Worm (Caenorhabditis elegans) whole organism, late embryonic: Measurements from ENCODE around the gene F57B9.1.

Experiments
- ama-1 ChIP-seq: fragments of 150-350 bp; optimal IDR thresholded peaks from 2 replicates; lab custom pipeline; 2014
- ceh-14 ChIP-seq: sonication (generic microtip); optimal IDR thresholded peaks from 2 replicates; lab custom pipeline; 2016; ENCODE audit warnings: missing genotype, missing genetic modification characterization, missing compliant biosample characterization
- ceh-34 ChIP-seq: sonication (generic microtip); optimal IDR thresholded peaks from 2 replicates; lab custom pipeline; 2016; ENCODE audit warnings: mild to moderate bottlenecking, missing genetic modification characterization, missing compliant biosample characterization
- dve-1 ChIP-seq: sonication (generic microtip); optimal IDR thresholded peaks from 2 replicates; lab custom pipeline; 2017; ENCODE audit warnings: antibody characterized with exemption, mild to moderate bottlenecking, missing genetic modification characterization, missing compliant biosample characterization
- elt-2 ChIP-seq: sonication (generic microtip); optimal IDR thresholded peaks from 2 replicates; lab custom pipeline; 2016; ENCODE audit warnings: missing genetic modification reagents, missing genetic modification characterization, missing compliant biosample characterization
- hlh-30 ChIP-seq: sonication (generic microtip); optimal IDR thresholded peaks from 2 replicates; lab custom pipeline; 2017; ENCODE audit warnings: antibody characterized with exemption, missing genetic modification characterization, missing compliant biosample characterization; ENCODE audit not compliant: insufficient read depth
- nfya-1 ChIP-seq: sonication (generic microtip); optimal IDR thresholded peaks from 2 replicates; lab custom pipeline; 2017; ENCODE audit warnings: missing genetic modification characterization, mild to moderate bottlenecking, missing compliant biosample characterization, antibody characterized with exemption, moderate library complexity
- nhr-11 ChIP-seq: fragments of 150-350 bp; optimal IDR thresholded peaks from 2 replicates; lab custom pipeline; 2014; ENCODE audit warnings: missing biosample characterization, missing genetic modification characterization
- pha-2 ChIP-seq: sonication (generic microtip); optimal IDR thresholded peaks from 2 replicates; lab custom pipeline; 2017; ENCODE audit warnings: mild to moderate bottlenecking, missing genetic modification characterization, missing compliant biosample characterization
- pha-4 ChIP-seq: fragments of 150-350 bp; optimal IDR thresholded peaks from 2 replicates; lab custom pipeline; 2018; ENCODE audit warnings: missing biosample characterization, missing genetic modification reagents, missing genetic modification characterization

DNA sequence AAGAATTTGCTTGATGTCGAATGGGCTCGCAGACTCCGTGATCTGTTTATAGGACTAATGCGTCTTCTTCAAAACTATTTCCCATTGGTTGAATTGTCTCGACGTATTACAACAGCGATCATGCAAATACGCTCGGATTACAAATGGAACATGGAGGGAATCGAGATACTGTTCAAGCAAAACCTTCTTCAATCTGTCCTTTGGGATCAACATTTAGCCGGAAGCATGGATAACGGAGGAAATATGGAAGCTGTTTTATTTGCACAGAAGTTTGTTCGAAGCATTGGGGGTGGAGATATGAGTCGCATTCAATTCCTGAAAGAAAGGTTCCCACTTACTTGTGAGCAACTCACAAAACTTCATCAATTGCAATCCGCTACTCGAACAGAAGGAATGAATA lies 6.1 kb upstream of the F57B9.1 start:
- no peak for TF ChIP-seq pha-2 (tag; lab: Kevin White, UChicago)
- no peak for TF ChIP-seq ama-1
- no peak for TF ChIP-seq elt-2
- no peak for TF ChIP-seq ceh-34 (tag; lab: Kevin White, UChicago)
- no peak for TF ChIP-seq hlh-30
- TF ChIP-seq nfya-1 (tag; lab: Kevin White, UChicago) = no peak
- TF ChIP-seq dve-1 (tag; lab: Kevin White, UChicago) = no peak
- TF ChIP-seq pha-4 (tag; lab: Kevin White, UChicago) = no peak
- TF ChIP-seq ceh-14 (tag; lab: Kevin White, UChicago) = no peak
- no peak for TF ChIP-seq nhr-11
